Worm (Caenorhabditis elegans): ENCODE measurements around the gene mccc-2.

The mccc-2 gene

DNA sequence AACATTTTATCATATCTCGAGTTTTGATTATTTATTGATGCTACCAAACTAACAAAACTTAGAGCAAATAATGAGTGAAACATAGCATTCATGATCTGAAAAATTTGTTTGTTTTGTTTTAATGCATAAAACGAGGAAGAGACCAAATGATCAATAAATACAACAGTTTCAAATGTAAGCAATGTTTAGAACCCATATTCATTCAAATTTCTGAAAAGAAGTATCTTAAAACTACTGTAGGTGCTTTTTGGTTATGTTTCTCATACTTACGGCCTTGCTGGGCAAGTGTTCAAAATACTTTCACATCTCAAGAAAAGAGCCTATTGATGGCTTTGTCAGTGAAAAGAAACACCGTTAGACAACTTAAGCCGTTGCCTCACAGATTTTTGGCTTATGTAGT is 11.5 kb downstream of the mccc-2 start, which contains the start of gene F02A9.1:
Gene F02A9.1 (minus strand): TSS at position 101 of the 400 bp plus-strand sequence.
- TF ChIP-seq sea-1 (GFP tag; conservative IDR thresholded peaks at IDR 0.05): no peak
- TF ChIP-seq flt-1 (GFP tag; IDR thresholded peaks at IDR 0.05): no peak
- no peak for TF ChIP-seq hmbx-1 (tag; optimal IDR thresholded peaks at IDR 0.05)
- no peak for TF ChIP-seq hmg-4 (GFP tag; optimal IDR thresholded peaks at IDR 0.05)
- TF ChIP-seq scrt-1 (GFP tag; IDR thresholded peaks at IDR 0.05): no peak
- no peak for TF ChIP-seq tra-4 (tag; optimal IDR thresholded peaks at IDR 0.05)
- TF ChIP-seq tbx-11 (GFP tag; IDR thresholded peaks at IDR 0.05): no peak
- TF ChIP-seq F13C5.2 (tag; optimal IDR thresholded peaks at IDR 0.05): no peak
- no peak for TF ChIP-seq B0310.2 (tag; optimal IDR thresholded peaks at IDR 0.05)
- TF ChIP-seq tbx-37 (GFP tag; conservative IDR thresholded peaks at IDR 0.05): no peak
- TF ChIP-seq aly-1 (tag; optimal IDR thresholded peaks at IDR 0.05): no peak
- no peak for TF ChIP-seq pes-1 (GFP tag; IDR thresholded peaks at IDR 0.05)
- TF ChIP-seq ama-1 (optimal IDR thresholded peaks at IDR 0.05): no peak
- no peak for TF ChIP-seq ceh-36 (tag; optimal IDR thresholded peaks at IDR 0.05)
- TF ChIP-seq ets-7 (tag; optimal IDR thresholded peaks at IDR 0.05): no peak
- no peak for TF ChIP-seq hnd-1 (tag; optimal IDR thresholded peaks at IDR 0.05)
- TF ChIP-seq ceh-13 (GFP tag; optimal IDR thresholded peaks at IDR 0.05): no peak

DNA sequence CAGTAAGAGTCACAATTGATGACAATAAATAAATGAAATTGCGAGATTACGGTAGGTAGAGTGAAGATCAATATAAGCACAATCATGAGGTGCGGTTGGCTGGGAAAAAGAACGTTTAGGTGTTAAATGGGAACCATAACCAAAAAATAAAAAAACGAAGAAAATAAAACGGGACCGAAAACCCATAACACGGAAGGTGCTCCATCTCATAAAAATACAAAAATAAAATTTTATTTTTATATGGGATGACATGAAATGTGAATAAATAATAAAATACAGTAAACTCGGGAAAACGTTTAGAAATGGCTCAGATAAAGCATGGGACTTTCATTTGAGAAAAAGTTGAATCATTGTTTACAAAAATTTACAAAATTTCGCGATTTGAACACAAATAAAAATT is 13.6 kb downstream of the mccc-2 start, which contains the start of gene F02A9.7:
Gene F02A9.7 (minus strand): TSS at position 101 of the 400 bp plus-strand sequence.
- no peak for TF ChIP-seq hmg-4 (GFP tag; optimal IDR thresholded peaks at IDR 0.05)
- TF ChIP-seq tbx-37 (GFP tag; conservative IDR thresholded peaks at IDR 0.05): no peak
- TF ChIP-seq flt-1 (GFP tag; IDR thresholded peaks at IDR 0.05): no peak
- TF ChIP-seq B0310.2 (tag; optimal IDR thresholded peaks at IDR 0.05): no peak
- TF ChIP-seq ama-1 (optimal IDR thresholded peaks at IDR 0.05): no peak
- TF ChIP-seq pes-1 (GFP tag; IDR thresholded peaks at IDR 0.05): no peak
- TF ChIP-seq ceh-13 (GFP tag; optimal IDR thresholded peaks at IDR 0.05): no peak
- TF ChIP-seq sea-1 (GFP tag; conservative IDR thresholded peaks at IDR 0.05): no peak
- TF ChIP-seq aly-1 (tag; optimal IDR thresholded peaks at IDR 0.05): no peak
- TF ChIP-seq tbx-11 (GFP tag; IDR thresholded peaks at IDR 0.05): no peak
- no peak for TF ChIP-seq scrt-1 (GFP tag; IDR thresholded peaks at IDR 0.05)
- TF ChIP-seq F13C5.2 (tag; optimal IDR thresholded peaks at IDR 0.05): no peak
- TF ChIP-seq hmbx-1 (tag; optimal IDR thresholded peaks at IDR 0.05): no peak

DNA sequence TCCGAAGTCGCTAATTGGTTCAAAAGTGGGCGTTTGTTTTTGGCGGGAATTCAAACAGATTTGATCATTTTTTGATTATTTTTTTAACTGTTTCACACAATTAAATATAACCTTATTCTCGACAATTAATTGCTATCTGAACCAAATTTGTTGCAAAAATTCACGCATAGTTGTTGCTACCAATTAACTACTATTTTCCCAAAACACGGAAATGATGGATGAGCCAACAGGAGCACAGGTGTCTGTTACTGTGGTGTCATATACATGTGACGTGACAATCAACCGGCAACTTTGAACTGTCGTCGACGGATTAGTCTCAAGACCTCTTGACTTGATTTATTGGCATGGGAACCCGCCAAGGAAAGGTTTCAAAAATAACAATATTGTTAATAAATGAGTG is 16.5 kb downstream of the mccc-2 start:
- TF ChIP-seq pes-1 (GFP tag; IDR thresholded peaks at IDR 0.05) (no peak), ets-7 (tag; optimal IDR thresholded peaks at IDR 0.05) (no peak), ceh-36 (tag; optimal IDR thresholded peaks at IDR 0.05) (no peak), ama-1 (optimal IDR thresholded peaks at IDR 0.05) (no peak), aly-1 (tag; optimal IDR thresholded peaks at IDR 0.05) (no peak), hnd-1 (tag; optimal IDR thresholded peaks at IDR 0.05) (no peak), B0310.2 (tag; optimal IDR thresholded peaks at IDR 0.05) (no peak), F13C5.2 (tag; optimal IDR thresholded peaks at IDR 0.05) (no peak), hmg-4 (GFP tag; optimal IDR thresholded peaks at IDR 0.05) (no peak), tbx-11 (GFP tag; IDR thresholded peaks at IDR 0.05) (no peak), flt-1 (GFP tag; IDR thresholded peaks at IDR 0.05) (no peak), tbx-37 (GFP tag; conservative IDR thresholded peaks at IDR 0.05) (no peak), sea-1 (GFP tag; conservative IDR thresholded peaks at IDR 0.05) (no peak), ceh-13 (GFP tag; optimal IDR thresholded peaks at IDR 0.05) (no peak)

DNA sequence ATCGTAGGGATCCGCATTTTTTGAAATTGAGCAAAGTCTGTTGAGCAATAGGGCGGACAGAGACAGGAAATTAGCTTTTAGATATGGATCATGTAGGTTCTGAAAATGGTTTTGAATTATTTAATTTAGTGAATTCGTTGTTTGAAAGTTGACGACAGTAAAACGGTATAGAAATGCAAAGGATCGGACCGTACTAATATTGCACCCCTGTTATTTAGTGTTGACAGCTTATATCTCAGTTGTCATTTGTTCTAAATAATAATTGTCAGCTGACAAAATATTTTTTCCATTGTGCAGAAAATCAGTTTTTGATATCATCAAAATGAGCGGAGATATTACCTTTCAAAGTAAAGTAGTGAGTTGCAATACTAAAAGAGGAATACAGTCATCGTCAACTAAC is 17.8 kb downstream of the mccc-2 start, which contains the start of gene lin-12:
Gene lin-12 (minus strand): TSS at position 101 of the 400 bp plus-strand sequence.
- TF ChIP-seq tra-4 (tag; optimal IDR thresholded peaks at IDR 0.05) (no peak), hmg-4 (GFP tag; optimal IDR thresholded peaks at IDR 0.05) (no peak), ets-7 (tag; optimal IDR thresholded peaks at IDR 0.05) (no peak), F13C5.2 (tag; optimal IDR thresholded peaks at IDR 0.05) (no peak), ceh-13 (GFP tag; optimal IDR thresholded peaks at IDR 0.05) (no peak), tbx-11 (GFP tag; IDR thresholded peaks at IDR 0.05) (no peak), hnd-1 (tag; optimal IDR thresholded peaks at IDR 0.05) (no peak), sea-1 (GFP tag; conservative IDR thresholded peaks at IDR 0.05) (no peak), tbx-37 (GFP tag; conservative IDR thresholded peaks at IDR 0.05) (no peak), scrt-1 (GFP tag; IDR thresholded peaks at IDR 0.05) (no peak), ama-1 (optimal IDR thresholded peaks at IDR 0.05) (no peak), pes-1 (GFP tag; IDR thresholded peaks at IDR 0.05) (no peak), flt-1 (GFP tag; IDR thresholded peaks at IDR 0.05) (no peak)

DNA sequence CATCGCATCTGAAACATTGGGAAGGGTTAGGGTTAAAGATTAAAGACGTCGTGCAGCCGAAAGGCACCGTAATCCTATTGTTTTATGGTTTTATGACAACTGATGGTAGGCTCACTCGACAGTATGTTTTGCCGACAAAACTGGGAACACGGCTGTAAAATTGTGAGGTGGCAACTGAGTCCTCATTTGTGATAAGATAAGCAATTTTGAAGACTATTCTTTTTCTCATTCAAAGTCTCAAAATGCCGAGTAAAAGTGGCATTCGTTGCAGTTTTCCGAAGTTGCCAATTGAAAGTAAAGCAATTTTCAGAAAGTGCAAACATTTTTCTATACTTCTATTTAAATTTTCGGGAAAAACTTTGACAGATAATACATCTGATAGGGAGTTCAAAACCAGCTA is 19.5 kb downstream of the mccc-2 start:
- no peak for TF ChIP-seq hmbx-1 (tag; optimal IDR thresholded peaks at IDR 0.05)
- TF ChIP-seq tbx-37 (GFP tag; conservative IDR thresholded peaks at IDR 0.05): no peak
- no peak for TF ChIP-seq tra-4 (tag; optimal IDR thresholded peaks at IDR 0.05)
- no peak for TF ChIP-seq hnd-1 (tag; optimal IDR thresholded peaks at IDR 0.05)
- TF ChIP-seq sea-1 (GFP tag; conservative IDR thresholded peaks at IDR 0.05): no peak
- TF ChIP-seq B0310.2 (tag; optimal IDR thresholded peaks at IDR 0.05): no peak
- no peak for TF ChIP-seq ceh-36 (tag; optimal IDR thresholded peaks at IDR 0.05)
- no peak for TF ChIP-seq tbx-11 (GFP tag; IDR thresholded peaks at IDR 0.05)
- TF ChIP-seq ceh-13 (GFP tag; optimal IDR thresholded peaks at IDR 0.05): no peak
- TF ChIP-seq pes-1 (GFP tag; IDR thresholded peaks at IDR 0.05): no peak
- TF ChIP-seq scrt-1 (GFP tag; IDR thresholded peaks at IDR 0.05): no peak

DNA sequence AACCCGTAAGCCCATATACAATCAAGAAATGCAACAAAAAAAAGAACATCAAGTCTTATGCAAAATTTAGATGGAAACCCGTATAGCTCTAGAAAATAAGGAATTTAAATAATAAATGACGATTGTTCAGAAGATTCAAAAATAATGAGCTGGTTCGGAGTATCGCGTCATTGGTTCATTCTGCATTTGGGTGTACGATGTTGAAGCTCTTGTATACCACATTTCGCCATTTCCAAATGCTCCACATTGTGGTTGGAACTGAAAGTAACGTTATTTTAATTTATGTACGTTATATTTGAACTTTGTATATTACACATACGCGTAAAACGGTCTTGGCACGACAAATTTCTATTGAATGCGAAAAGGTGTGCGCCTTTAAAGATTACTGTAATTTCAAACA is 28.9 kb downstream of the mccc-2 start:
- TF ChIP-seq tbx-11 (GFP tag; IDR thresholded peaks at IDR 0.05) (no peak), pes-1 (GFP tag; IDR thresholded peaks at IDR 0.05) (no peak), tra-4 (tag; optimal IDR thresholded peaks at IDR 0.05) (no peak), scrt-1 (GFP tag; IDR thresholded peaks at IDR 0.05) (no peak), ama-1 (optimal IDR thresholded peaks at IDR 0.05) (no peak), sea-1 (GFP tag; conservative IDR thresholded peaks at IDR 0.05) (no peak), hnd-1 (tag; optimal IDR thresholded peaks at IDR 0.05) (no peak), tbx-37 (GFP tag; conservative IDR thresholded peaks at IDR 0.05) (no peak), hmg-4 (GFP tag; optimal IDR thresholded peaks at IDR 0.05) (no peak), ceh-13 (GFP tag; optimal IDR thresholded peaks at IDR 0.05) (no peak), hmbx-1 (tag; optimal IDR thresholded peaks at IDR 0.05) (no peak), ets-7 (tag; optimal IDR thresholded peaks at IDR 0.05) (no peak), flt-1 (GFP tag; IDR thresholded peaks at IDR 0.05) (no peak), aly-1 (tag; optimal IDR thresholded peaks at IDR 0.05) (no peak)

DNA sequence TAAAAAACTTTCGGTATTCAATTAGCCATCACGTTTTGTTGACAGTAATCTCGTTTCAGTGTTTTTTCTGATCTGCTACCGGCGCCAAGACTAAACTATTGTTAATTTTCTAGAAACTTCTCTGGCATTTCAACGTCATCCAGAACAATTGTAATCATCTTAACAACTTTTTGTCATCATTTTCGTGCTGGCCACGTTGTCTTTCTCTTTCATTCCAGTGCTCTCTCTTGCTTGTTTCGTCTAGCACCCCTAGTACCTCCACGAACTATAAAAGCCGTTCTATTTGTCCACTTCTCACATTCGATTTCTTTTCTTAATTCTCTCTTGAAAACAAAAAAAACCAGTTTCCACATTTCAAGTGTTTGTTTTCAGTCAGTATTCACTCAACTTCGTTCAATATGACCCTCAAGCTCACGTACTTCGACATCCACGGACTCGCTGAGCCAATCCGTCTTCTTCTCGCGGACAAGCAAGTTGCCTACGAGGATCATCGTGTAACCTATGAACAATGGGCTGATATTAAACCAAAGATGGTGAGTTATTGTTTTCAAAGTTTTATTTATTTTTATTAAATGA is 30.1 kb downstream of the mccc-2 start, which contains the start of gene gst-1:
Gene gst-1 (plus strand): TSS at position 373 of the 576 bp plus-strand sequence.
- TF ChIP-seq tbx-11 (GFP tag; IDR thresholded peaks at IDR 0.05): no peak
